Worm (Caenorhabditis elegans): ENCODE data around the gene cct-6.

cct-6 gene

ce11 chrIII:5888675-5889074, 33.2 kb upstream of the cct-6 start, which contains the start of gene C28H8.8:
TSS of gene C28H8.8 (minus strand) at chrIII:5888775.
- TF ChIP-seq sdz-12 (GFP tag; optimal IDR thresholded peaks at IDR 0.05) (no peak), spr-1 (tag; optimal IDR thresholded peaks at IDR 0.05) (no peak), ama-1 (optimal IDR thresholded peaks at IDR 0.05) (no peak), mdl-1 (tag; optimal IDR thresholded peaks at IDR 0.05) (no peak), vab-7 (GFP tag; IDR thresholded peaks at IDR 0.05) (no peak), ceh-82 (tag; optimal IDR thresholded peaks at IDR 0.05) (no peak), F10B5.3 (tag; optimal IDR thresholded peaks at IDR 0.05) (no peak), dve-1 (tag; optimal IDR thresholded peaks at IDR 0.05; ENCODE audit: insufficient read depth) (no peak), nhr-25 (tag; optimal IDR thresholded peaks at IDR 0.05; ENCODE audit: borderline replicate concordance, insufficient read depth) (no peak), nhr-76 (tag; optimal IDR thresholded peaks at IDR 0.05) (no peak), zfp-2 (tag; optimal IDR thresholded peaks at IDR 0.05) (no peak), hlh-11 (tag; optimal IDR thresholded peaks at IDR 0.05) (no peak)

ce11 chrIII:5886893-5887292, 31.4 kb upstream of the cct-6 start, which contains the start of gene C28H8.7:
TSS of gene C28H8.7 (minus strand) at chrIII:5886993.
- TF ChIP-seq set-16 (GFP tag; IDR thresholded peaks at IDR 0.05), result no peak

- TF ChIP-seq aly-2 (tag; optimal IDR thresholded peaks at IDR 0.05) (no peak), unc-62 (GFP tag; optimal IDR thresholded peaks at IDR 0.05 in 1 of 2) (peak in 1 of 2 experiments; percentile 95), unc-62 (tag; optimal IDR thresholded peaks at IDR 0.05) (no peak), aha-1 (tag) (peak; percentile 44)
Observed at ce11 chrIII:5884459-5884858, 29.0 kb upstream of the cct-6 start.

ce11 chrIII:5884007-5884406, 28.5 kb upstream of the cct-6 start, which contains the start of gene C28H8.5:
TSS of gene C28H8.5 (plus strand) at chrIII:5884307.
- TF ChIP-seq lin-38 (GFP tag; IDR thresholded peaks at IDR 0.05), result no peak
- no peak for TF ChIP-seq nhr-10 (tag; optimal IDR thresholded peaks at IDR 0.05)
- TF ChIP-seq dpl-1 (GFP tag; optimal IDR thresholded peaks at IDR 0.05), result no peak
- no peak for TF ChIP-seq ces-1 (GFP tag; optimal IDR thresholded peaks at IDR 0.05)
- no peak for TF ChIP-seq dmd-6 (GFP tag; IDR thresholded peaks at IDR 0.05)
- no peak for TF ChIP-seq F37D6.2 (tag; optimal IDR thresholded peaks at IDR 0.05)
- no peak for TF ChIP-seq nhr-11 (tag; optimal IDR thresholded peaks at IDR 0.05)
- no peak for TF ChIP-seq fos-1 (tag; optimal IDR thresholded peaks at IDR 0.05)

ce11 chrIII:5883517-5883916, 28.0 kb upstream of the cct-6 start:
- no peak for TF ChIP-seq fos-1 (tag; optimal IDR thresholded peaks at IDR 0.05)

- TF ChIP-seq nhr-25 (tag; optimal IDR thresholded peaks at IDR 0.05; ENCODE audit: borderline replicate concordance, insufficient read depth) (no peak), mdl-1 (tag; optimal IDR thresholded peaks at IDR 0.05) (no peak), rbr-2 (tag; optimal IDR thresholded peaks at IDR 0.05) (no peak), ces-1 (GFP tag; optimal IDR thresholded peaks at IDR 0.05) (no peak), hlh-30 (tag; optimal IDR thresholded peaks at IDR 0.05; ENCODE audit: insufficient read depth) (no peak), tra-1 (GFP tag; IDR thresholded peaks at IDR 0.05) (no peak), madf-5 (GFP tag; IDR thresholded peaks at IDR 0.05) (no peak), ceh-62 (tag; optimal IDR thresholded peaks at IDR 0.05) (no peak), Y75B8A.6 (GFP tag; IDR thresholded peaks at IDR 0.05) (no peak), hif-1 (tag; optimal IDR thresholded peaks at IDR 0.05) (no peak), unc-62 (GFP tag; optimal IDR thresholded peaks at IDR 0.05 in 1 of 2) (no peak), unc-62 (tag; optimal IDR thresholded peaks at IDR 0.05) (no peak), nhr-76 (tag; optimal IDR thresholded peaks at IDR 0.05) (no peak), zag-1 (tag; optimal IDR thresholded peaks at IDR 0.05) (no peak), jun-1 (tag; optimal IDR thresholded peaks at IDR 0.05) (no peak), aly-2 (tag; optimal IDR thresholded peaks at IDR 0.05) (no peak), F10B5.3 (tag; optimal IDR thresholded peaks at IDR 0.05) (no peak), dpl-1 (GFP tag; optimal IDR thresholded peaks at IDR 0.05) (no peak)
Observed at ce11 chrIII:5882823-5883222, 27.3 kb upstream of the cct-6 start, which contains the start of gene F01F1.14. TSS of gene F01F1.14 (minus strand) at chrIII:5882923.

All from whole organism, L4 larva.